Fruit fly (Drosophila melanogaster) Kc167 (cell line): ENCODE data around the gene CG14053.

Source experiments
- Myc ChIP-seq: fragments of >200 bp; optimal IDR thresholded peaks from 2 replicates; lab custom pipeline; 2017; ENCODE audit warnings: missing external identifiers
- insv ChIP-seq: fragments of >200 bp; optimal IDR thresholded peaks from 3 replicates; lab custom pipeline; 2018; ENCODE audit warnings: missing external identifiers
- psq ChIP-seq: fragments of >200 bp; optimal IDR thresholded peaks from 2 replicates; lab custom pipeline; 2017; ENCODE audit warnings: missing external identifiers

- TF ChIP-seq insv (lab: Kevin White, UChicago) (no peak), Myc (lab: Kevin White, UChicago) (no peak), psq (lab: Kevin White, UChicago) (no peak)
Measured at dm6 chrX:2223454-2223853, 29.7 kb upstream of the CG14053 start, which contains the start of gene CG14052.
